Fruit fly (Drosophila melanogaster): ENCODE results near the gene eIF5B.
A peak's percentile ranks its signal among the peaks of the same experiment; 100 is the strongest.

eIF5B gene

dm6 chr3L:3485088-3485710 lies 24.4 kb upstream of the eIF5B start (continued):
- TF ChIP-seq salr (GFP tag; optimal IDR thresholded peaks at IDR 0.05) (no peak), lz (GFP tag; optimal IDR thresholded peaks at IDR 0.05) (no peak), esn (GFP tag; optimal IDR thresholded peaks at IDR 0.05) (peak; percentile 14), CG6276 (GFP tag; optimal IDR thresholded peaks at IDR 0.05) (no peak), Eip75B (GFP tag; optimal IDR thresholded peaks at IDR 0.05) (no peak), net (GFP tag; optimal IDR thresholded peaks at IDR 0.05) (no peak), Gug (GFP tag; IDR thresholded peaks at IDR 0.05) (no peak), Hr39 (GFP tag; optimal IDR thresholded peaks at IDR 0.05) (no peak), Sox15 (GFP tag; optimal IDR thresholded peaks at IDR 0.05) (no peak), fkh (GFP tag; optimal IDR thresholded peaks at IDR 0.05) (no peak), CG3032 (tag; optimal IDR thresholded peaks at IDR 0.05) (peak; percentile 16), Blimp-1 (GFP tag; optimal IDR thresholded peaks at IDR 0.05) (no peak), topi (GFP tag; optimal IDR thresholded peaks at IDR 0.05) (no peak), CG9139 (GFP tag; optimal IDR thresholded peaks at IDR 0.05) (no peak), Lpt (GFP tag; optimal IDR thresholded peaks at IDR 0.05) (no peak), CG6854 (GFP tag; optimal IDR thresholded peaks at IDR 0.05) (no peak), CG3919 (GFP tag; optimal IDR thresholded peaks at IDR 0.05) (no peak), CG8119 (GFP tag; IDR thresholded peaks at IDR 0.05) (no peak), CG6163 (GFP tag; IDR thresholded peaks at IDR 0.05) (no peak), fd85E (GFP tag; optimal IDR thresholded peaks at IDR 0.05) (no peak), svp (GFP tag) (peak; percentile 96), achi (GFP tag; optimal IDR thresholded peaks at IDR 0.05) (no peak), CG1621 (tag; optimal IDR thresholded peaks at IDR 0.05) (no peak), CG34406 (GFP tag; optimal IDR thresholded peaks at IDR 0.05) (peak; percentile 14), spab (GFP tag; optimal IDR thresholded peaks at IDR 0.05) (no peak), CG10631 (GFP tag; optimal IDR thresholded peaks at IDR 0.05) (no peak), CG7368 (GFP tag; optimal IDR thresholded peaks at IDR 0.05) (no peak), Eip93F (GFP tag; optimal IDR thresholded peaks at IDR 0.05) (no peak), Sox102F (GFP tag; optimal IDR thresholded peaks at IDR 0.05) (no peak), CG11902 (GFP tag; optimal IDR thresholded peaks at IDR 0.05) (no peak), CG11762 (GFP tag; optimal IDR thresholded peaks at IDR 0.05; ENCODE audit: insufficient read depth) (no peak), OdsH (GFP tag; optimal IDR thresholded peaks at IDR 0.05) (peak; percentile 12), CG31627 (GFP tag; optimal IDR thresholded peaks at IDR 0.05) (no peak), pdm3 (GFP tag; optimal IDR thresholded peaks at IDR 0.05) (peak; percentile 0), fd59A (GFP tag; optimal IDR thresholded peaks at IDR 0.05) (no peak), dac (GFP tag; optimal IDR thresholded peaks at IDR 0.05) (no peak), CG10669 (GFP tag; optimal IDR thresholded peaks at IDR 0.05) (no peak), dsx (GFP tag; optimal IDR thresholded peaks at IDR 0.05; ENCODE audit: poor library complexity, severe bottlenecking) (no peak), acj6 (GFP tag; optimal IDR thresholded peaks at IDR 0.05) (no peak), eg (GFP tag; IDR thresholded peaks at IDR 0.05) (peak; percentile 49; the same call in 2 of the 3 replicates), CG11294 (GFP tag; IDR thresholded peaks at IDR 0.05) (no peak)

- no peak for TF ChIP-seq CG8632 (GFP tag; optimal IDR thresholded peaks at IDR 0.05)
- no peak for TF ChIP-seq Ets96B (tag; optimal IDR thresholded peaks at IDR 0.05)
- no peak for TF ChIP-seq pdm3 (GFP tag; optimal IDR thresholded peaks at IDR 0.05)
- TF ChIP-seq net (GFP tag; optimal IDR thresholded peaks at IDR 0.05): no peak
- no peak for TF ChIP-seq acj6 (GFP tag; optimal IDR thresholded peaks at IDR 0.05)
- TF ChIP-seq Hr4 (GFP tag; optimal IDR thresholded peaks at IDR 0.05): no peak
- TF ChIP-seq CG6854 (GFP tag; optimal IDR thresholded peaks at IDR 0.05): no peak
- no peak for TF ChIP-seq CG3032 (tag; optimal IDR thresholded peaks at IDR 0.05)
- TF ChIP-seq Sox14 (GFP tag; optimal IDR thresholded peaks at IDR 0.05): no peak
- TF ChIP-seq Eip78C (GFP tag): no peak
- no peak for TF ChIP-seq Hr39 (GFP tag; optimal IDR thresholded peaks at IDR 0.05)
- no peak for TF ChIP-seq Hr38 (GFP tag; optimal IDR thresholded peaks at IDR 0.05)
- no peak for TF ChIP-seq CG1621 (tag; optimal IDR thresholded peaks at IDR 0.05)
- TF ChIP-seq CG11762 (GFP tag; optimal IDR thresholded peaks at IDR 0.05; ENCODE audit: insufficient read depth): no peak
- no peak for TF ChIP-seq OdsH (GFP tag; optimal IDR thresholded peaks at IDR 0.05)
- no peak for TF ChIP-seq cyc (GFP tag; optimal IDR thresholded peaks at IDR 0.05)
- no peak for TF ChIP-seq CG11294 (GFP tag; IDR thresholded peaks at IDR 0.05)
- no peak for TF ChIP-seq CG6276 (GFP tag; optimal IDR thresholded peaks at IDR 0.05)
- no peak for TF ChIP-seq dac (GFP tag; optimal IDR thresholded peaks at IDR 0.05)
These were observed 23.8 kb upstream of the eIF5B start, which contains the start of gene CG43074 for dm6 chr3L:3484553-3484952. Gene CG43074 (minus strand): TSS chr3L:3484653.
